Fruit fly (Drosophila melanogaster): ENCODE results near the gene Sce.

- TF ChIP-seq Snoo (tag; optimal IDR thresholded peaks at IDR 0.05) (no peak), rn (GFP tag; IDR thresholded peaks at IDR 0.05) (no peak), CG15710 (tag; optimal IDR thresholded peaks at IDR 0.05) (no peak), CG32121 (GFP tag; IDR thresholded peaks at IDR 0.05) (no peak)
These were observed 12.2 kb upstream of the Sce start, which contains the start of gene CG43319 for dm6 chr3R:27694018-27694417.

Data from whole organism, pupa.